Fruit fly (Drosophila melanogaster) whole organism, larva: ENCODE results near the gene CG6216.
"Not testable (repeated sequence)": the region's sequence is repeated elsewhere in the genome, so short reads cannot be mapped to it uniquely, and the experiment has no call there.

ENCODE experiments used
- noc ChIP-seq: fragments of 200-800 bp; sonication (Bioruptor generic); optimal IDR thresholded peaks from 3 replicates; lab custom pipeline; 2019; ENCODE audit warnings: missing biosample characterization, mild to moderate bottlenecking, missing genetic modification characterization, moderate library complexity

The CG6216 gene

dm6 chr3L:11147675-11148074, 2.9 kb downstream of the CG6216 start:
- TF ChIP-seq noc (tag; lab: Kevin White, UChicago), result no peak

dm6 chr3L:11145065-11145464, 5.5 kb downstream of the CG6216 start:
- TF ChIP-seq noc (tag; lab: Kevin White, UChicago), result no peak

- TF ChIP-seq noc (tag; lab: Kevin White, UChicago), result no peak
Observed at dm6 chr3L:11138862-11139261, 11.7 kb downstream of the CG6216 start.

- TF ChIP-seq noc (tag; lab: Kevin White, UChicago), result no peak
Observed at dm6 chr3L:11136349-11136748, 14.2 kb downstream of the CG6216 start.

- TF ChIP-seq noc (tag; lab: Kevin White, UChicago), result no peak
Observed at dm6 chr3L:11135846-11136245, 14.7 kb downstream of the CG6216 start, which contains the start of gene IRSp53. TSS of gene IRSp53 (plus strand) at chr3L:11136049.

- not testable (repeated sequence) for TF ChIP-seq noc (tag; lab: Kevin White, UChicago)
Observed at dm6 chr3L:11134886-11135285, 15.7 kb downstream of the CG6216 start, which contains the start of gene CG14143. TSS of gene CG14143 (plus strand) at chr3L:11134987.

dm6 chr3L:11132055-11132454, 18.5 kb downstream of the CG6216 start, which contains the start of gene CG32074:
TSS of gene CG32074 (minus strand) at chr3L:11132322.
- not testable (repeated sequence) for TF ChIP-seq noc (tag; lab: Kevin White, UChicago)

- TF ChIP-seq noc (tag; lab: Kevin White, UChicago), result no peak
Observed at dm6 chr3L:11130535-11130934, 20.1 kb downstream of the CG6216 start, which contains the start of gene nol. TSS of gene nol (plus strand) at chr3L:11130835.

- peak; percentile 49 for TF ChIP-seq noc (tag; lab: Kevin White, UChicago)
Observed at dm6 chr3L:11125636-11126532, 24.7 kb downstream of the CG6216 start.

dm6 chr3L:11124841-11125240, 25.7 kb downstream of the CG6216 start:
- TF ChIP-seq noc (tag; lab: Kevin White, UChicago), result no peak

- no peak for TF ChIP-seq noc (tag; lab: Kevin White, UChicago)
Observed at dm6 chr3L:11124439-11124838, 26.1 kb downstream of the CG6216 start.

- TF ChIP-seq noc (tag; lab: Kevin White, UChicago), result no peak
Observed at dm6 chr3L:11123598-11124284, 26.8 kb downstream of the CG6216 start.

- peak; percentile 22 for TF ChIP-seq noc (tag; lab: Kevin White, UChicago)
Observed at dm6 chr3L:11123088-11123487, 27.5 kb downstream of the CG6216 start, which contains the start of the genes Ufd1 and NaPi-III. TSS of gene Ufd1 (minus strand) at chr3L:11123216. TSS of gene NaPi-III (plus strand) at chr3L:11123348.

dm6 chr3L:11120419-11120958, 30.1 kb downstream of the CG6216 start, which contains the start of the genes FoxK and mRpL2:
TSS of gene FoxK (minus strand) at chr3L:11120783.
TSS of gene mRpL2 (plus strand) at chr3L:11120847.
- TF ChIP-seq noc (tag; lab: Kevin White, UChicago), result peak; percentile 13

- peak; percentile 8 for TF ChIP-seq noc (tag; lab: Kevin White, UChicago)
Observed at dm6 chr3L:11119901-11120418, 30.6 kb downstream of the CG6216 start.
